Worm (Caenorhabditis elegans) whole organism, midembryonic: ENCODE results near the gene cyp-13A4.

ENCODE experiments used
- T22C8.4 ChIP-seq: fragments of 200-800 bp; sonication (Bioruptor generic); IDR thresholded peaks from 2 replicates; pipeline ENCODE4 v1.3.6; 2022; ENCODE audit warnings: missing genetic modification characterization, missing compliant biosample characterization
- flt-1 ChIP-seq: fragments of 200-800 bp; sonication (Bioruptor generic); IDR thresholded peaks from 2 replicates; pipeline ENCODE4 v1.3.6; 2022; ENCODE audit warnings: missing genetic modification characterization, missing compliant biosample characterization
- klf-2 ChIP-seq: fragments of 200-800 bp; sonication (Bioruptor generic); conservative IDR thresholded peaks from 2 replicates; pipeline ENCODE4 v1.3.6; 2022; ENCODE audit warnings: missing genetic modification reagents, missing genetic modification characterization, missing compliant biosample characterization

ce11 chrII:9845239-9845638 is 47.7 kb upstream of the cyp-13A4 start, which contains the start of gene chil-9:
- TF ChIP-seq flt-1 (GFP tag; lab: Robert Waterston, UW) (no peak), klf-2 (no peak), T22C8.4 (GFP tag; lab: Robert Waterston, UW) (no peak)
